Worm (Caenorhabditis elegans): ENCODE measurements around the gene str-92.

The str-92 gene

DNA sequence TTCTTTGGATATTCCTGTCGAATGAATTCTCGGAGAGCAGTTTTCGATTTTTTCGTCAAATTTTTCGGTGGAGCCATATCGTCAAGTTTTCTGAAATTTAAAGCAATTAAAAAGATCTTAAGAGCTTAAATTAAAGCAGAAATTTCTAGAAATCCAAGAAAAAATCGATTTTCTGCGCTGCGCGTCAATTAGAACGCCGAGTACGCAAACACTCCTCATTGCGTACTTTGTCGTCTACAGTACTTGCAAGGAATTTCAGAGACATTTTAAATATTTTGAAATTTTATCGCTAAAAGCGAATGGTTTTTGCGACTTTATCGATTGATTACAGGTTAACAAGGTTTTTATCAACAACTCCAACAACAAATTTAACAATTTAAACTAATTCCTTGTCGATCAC lies 21.2 kb downstream of the str-92 start:
- TF ChIP-seq B0310.2 (tag; optimal IDR thresholded peaks at IDR 0.05) (no peak), ama-1 (optimal IDR thresholded peaks at IDR 0.05) (no peak), tra-4 (tag; optimal IDR thresholded peaks at IDR 0.05) (no peak), flt-1 (GFP tag; IDR thresholded peaks at IDR 0.05) (no peak), pes-1 (GFP tag; IDR thresholded peaks at IDR 0.05) (no peak), ceh-36 (tag; optimal IDR thresholded peaks at IDR 0.05) (no peak), scrt-1 (GFP tag; IDR thresholded peaks at IDR 0.05) (no peak), F13C5.2 (tag; optimal IDR thresholded peaks at IDR 0.05) (no peak), hmbx-1 (tag; optimal IDR thresholded peaks at IDR 0.05) (no peak), hnd-1 (tag; optimal IDR thresholded peaks at IDR 0.05) (no peak), aly-1 (tag; optimal IDR thresholded peaks at IDR 0.05) (no peak), tbx-37 (GFP tag; conservative IDR thresholded peaks at IDR 0.05) (no peak), ets-7 (tag; optimal IDR thresholded peaks at IDR 0.05) (no peak), ceh-13 (GFP tag; optimal IDR thresholded peaks at IDR 0.05) (no peak), hmg-4 (GFP tag; optimal IDR thresholded peaks at IDR 0.05) (no peak), tbx-11 (GFP tag; IDR thresholded peaks at IDR 0.05) (no peak), sea-1 (GFP tag; conservative IDR thresholded peaks at IDR 0.05) (no peak)

DNA sequence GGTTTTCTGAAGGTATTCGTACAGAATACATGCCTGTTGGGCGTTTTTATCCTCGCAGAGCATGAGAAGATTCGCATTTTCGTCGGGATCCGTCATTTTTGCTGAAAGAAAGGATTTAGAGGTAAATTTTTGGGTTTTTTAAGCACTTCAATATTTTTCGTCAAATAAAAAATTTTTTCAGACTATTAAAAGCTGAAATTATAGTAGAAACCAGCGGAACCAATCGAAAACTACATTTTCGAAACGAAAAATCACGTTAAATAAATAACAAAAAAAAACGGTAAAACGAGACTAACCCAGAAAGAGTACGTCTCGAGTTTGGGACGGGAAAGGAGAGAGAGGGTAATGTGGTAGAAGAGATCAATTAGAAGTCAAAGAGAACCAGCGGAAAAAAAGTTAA lies 26.0 kb downstream of the str-92 start, which contains the start of gene fbxa-192:
Gene fbxa-192 (minus strand): TSS at position 101 of the 400 bp plus-strand sequence.
- no peak for TF ChIP-seq aly-1 (tag; optimal IDR thresholded peaks at IDR 0.05)
- no peak for TF ChIP-seq pes-1 (GFP tag; IDR thresholded peaks at IDR 0.05)
- no peak for TF ChIP-seq ets-7 (tag; optimal IDR thresholded peaks at IDR 0.05)
- no peak for TF ChIP-seq hnd-1 (tag; optimal IDR thresholded peaks at IDR 0.05)
- TF ChIP-seq flt-1 (GFP tag; IDR thresholded peaks at IDR 0.05) = no peak

- TF ChIP-seq sea-1 (GFP tag; conservative IDR thresholded peaks at IDR 0.05) (no peak), F13C5.2 (tag; optimal IDR thresholded peaks at IDR 0.05) (no peak), B0310.2 (tag; optimal IDR thresholded peaks at IDR 0.05) (no peak), tra-4 (tag; optimal IDR thresholded peaks at IDR 0.05) (no peak), ceh-13 (GFP tag; optimal IDR thresholded peaks at IDR 0.05) (no peak), ceh-36 (tag; optimal IDR thresholded peaks at IDR 0.05) (no peak), hnd-1 (tag; optimal IDR thresholded peaks at IDR 0.05) (no peak), ama-1 (optimal IDR thresholded peaks at IDR 0.05) (no peak), pes-1 (GFP tag; IDR thresholded peaks at IDR 0.05) (no peak), flt-1 (GFP tag; IDR thresholded peaks at IDR 0.05) (no peak), aly-1 (tag; optimal IDR thresholded peaks at IDR 0.05) (no peak), tbx-37 (GFP tag; conservative IDR thresholded peaks at IDR 0.05) (no peak), hmbx-1 (tag; optimal IDR thresholded peaks at IDR 0.05) (no peak), hmg-4 (GFP tag; optimal IDR thresholded peaks at IDR 0.05) (no peak), tbx-11 (GFP tag; IDR thresholded peaks at IDR 0.05) (no peak)
Observed at ce11 chrV:17628566-17628965, 47.9 kb downstream of the str-92 start, which contains the start of gene F57G4.10. Gene F57G4.10, plus strand, starts transcription at chrV:17628866.
